Worm (Caenorhabditis elegans) whole organism, early embryonic: ENCODE data around the gene F54D11.4.

Experiments
- B0310.2 ChIP-seq: sonication (generic microtip); optimal IDR thresholded peaks from 2 replicates; lab custom pipeline; 2016; ENCODE audit warnings: mild to moderate bottlenecking, missing genetic modification characterization, missing compliant biosample characterization
- F13C5.2 ChIP-seq: sonication (generic microtip); optimal IDR thresholded peaks from 2 replicates; lab custom pipeline; 2017; ENCODE audit warnings: mild to moderate bottlenecking, missing genetic modification characterization, inconsistent platforms, missing compliant biosample characterization
- aly-1 ChIP-seq: sonication (generic microtip); optimal IDR thresholded peaks from 2 replicates; lab custom pipeline; 2016; ENCODE audit warnings: missing genetic modification characterization, missing compliant biosample characterization
- ama-1 ChIP-seq: fragments of 150-350 bp; optimal IDR thresholded peaks from 2 replicates; lab custom pipeline; 2014
- ceh-13 ChIP-seq: fragments of 200-800 bp; sonication (Bioruptor generic); optimal IDR thresholded peaks from 2 replicates; lab custom pipeline; 2018; ENCODE audit warnings: mild to moderate bottlenecking, missing genetic modification characterization, missing compliant biosample characterization
- ets-7 ChIP-seq: sonication (generic microtip); optimal IDR thresholded peaks from 2 replicates; lab custom pipeline; 2016; ENCODE audit warnings: missing genotype, missing genetic modification characterization, missing compliant biosample characterization
- flt-1 ChIP-seq: fragments of 200-800 bp; sonication (Bioruptor generic); IDR thresholded peaks from 2 replicates; pipeline ENCODE4 v1.3.6; 2022; ENCODE audit warnings: missing genetic modification characterization, missing compliant biosample characterization
- hmbx-1 ChIP-seq: sonication (generic microtip); optimal IDR thresholded peaks from 2 replicates; lab custom pipeline; 2016; ENCODE audit warnings: mild to moderate bottlenecking, missing genetic modification characterization, missing compliant biosample characterization
- hmg-4 ChIP-seq: fragments of 200-800 bp; sonication (Bioruptor generic); optimal IDR thresholded peaks from 2 replicates; lab custom pipeline; 2018; ENCODE audit warnings: mild to moderate bottlenecking, missing genetic modification characterization, missing compliant biosample characterization
- hnd-1 ChIP-seq: sonication (generic microtip); optimal IDR thresholded peaks from 2 replicates; lab custom pipeline; 2016; ENCODE audit warnings: missing genetic modification characterization, missing compliant biosample characterization
- pes-1 ChIP-seq: fragments of 200-800 bp; sonication (Bioruptor generic); IDR thresholded peaks from 2 replicates; pipeline ENCODE4 v1.3.6; 2022; ENCODE audit warnings: missing genetic modification reagents, missing genetic modification characterization, missing compliant biosample characterization
- sea-1 ChIP-seq: fragments of 200-800 bp; sonication (Bioruptor generic); conservative IDR thresholded peaks from 2 replicates; pipeline ENCODE4 v1.3.6; 2022; ENCODE audit warnings: missing genetic modification characterization, missing compliant biosample characterization
- tra-4 ChIP-seq: sonication (generic microtip); optimal IDR thresholded peaks from 2 replicates; lab custom pipeline; 2017; ENCODE audit warnings: missing genetic modification characterization, missing compliant biosample characterization

- no peak for TF ChIP-seq ama-1
- TF ChIP-seq hmbx-1 = no peak
- no peak for TF ChIP-seq pes-1 (GFP tag; lab: Robert Waterston, UW)
- no peak for TF ChIP-seq ets-7 (tag; lab: Kevin White, UChicago)
- no peak for TF ChIP-seq aly-1 (tag; lab: Kevin White, UChicago)
- no peak for TF ChIP-seq hnd-1 (tag; lab: Kevin White, UChicago)
- no peak for TF ChIP-seq sea-1 (GFP tag; lab: Robert Waterston, UW)
- no peak for TF ChIP-seq tra-4 (tag; lab: Kevin White, UChicago)
- TF ChIP-seq ceh-13 (GFP tag; lab: Kevin White, UChicago) = no peak
- no peak for TF ChIP-seq B0310.2
- no peak for TF ChIP-seq flt-1 (GFP tag; lab: Robert Waterston, UW)
- no peak for TF ChIP-seq hmg-4
- TF ChIP-seq F13C5.2 (tag; lab: Kevin White, UChicago) = no peak
Measured at ce11 chrV:4642691-4643090, 26.7 kb downstream of the F54D11.4 start, which contains the start of gene soc-1.
